Fruit fly (Drosophila melanogaster) whole organism, embryonic: ENCODE measurements around the gene Oatp30B.

Experiments used
- Bgb ChIP-seq: fragments of 200-800 bp; sonication (Bioruptor generic); IDR thresholded peaks from 2 replicates; pipeline ENCODE4 v1.3.6; 2022; ENCODE audit warnings: missing biosample characterization, missing genetic modification characterization; ENCODE audit not compliant: partially characterized antibody
- CG10147 ChIP-seq: fragments of 200-800 bp; sonication (Bioruptor generic); optimal IDR thresholded peaks from 2 replicates; lab custom pipeline; 2019; ENCODE audit warnings: missing biosample characterization, mild to moderate bottlenecking, missing genetic modification characterization, moderate library complexity
- CG10267 ChIP-seq: fragments of 200-800 bp; sonication (Bioruptor generic); optimal IDR thresholded peaks from 2 replicates; lab custom pipeline; 2018; ENCODE audit warnings: missing biosample characterization, mild to moderate bottlenecking, missing genetic modification characterization, moderate library complexity
- CG11504 ChIP-seq: fragments of 200-800 bp; sonication (Bioruptor generic); optimal IDR thresholded peaks from 3 replicates; lab custom pipeline; 2019; ENCODE audit warnings: missing biosample characterization, mild to moderate bottlenecking, missing genetic modification characterization, moderate library complexity
- CG11696 ChIP-seq: fragments of 200-800 bp; sonication (Bioruptor generic); IDR thresholded peaks from 2 replicates; pipeline ENCODE4 v1.3.6; 2022; ENCODE audit warnings: missing biosample characterization, missing genetic modification characterization
- CG12155 ChIP-seq: fragments of 200-800 bp; sonication (Bioruptor generic); optimal IDR thresholded peaks from 3 replicates; lab custom pipeline; 2016; ENCODE audit warnings: missing biosample characterization, missing genetic modification characterization
- CG12769 ChIP-seq: fragments of 200-800 bp; sonication (Bioruptor generic); optimal IDR thresholded peaks from 2 replicates; lab custom pipeline; 2019; ENCODE audit warnings: missing biosample characterization, mild to moderate bottlenecking, missing genetic modification characterization, moderate library complexity
- CG13775 ChIP-seq: fragments of 200-800 bp; sonication (Bioruptor generic); optimal IDR thresholded peaks from 3 replicates; lab custom pipeline; 2017; ENCODE audit warnings: missing biosample characterization, mild to moderate bottlenecking, missing genetic modification characterization
- CG15073 ChIP-seq: fragments of 200-800 bp; sonication (Bioruptor generic); optimal IDR thresholded peaks from 2 replicates; lab custom pipeline; 2016; ENCODE audit warnings: missing biosample characterization, missing genetic modification characterization
- CG18262 ChIP-seq: fragments of 200-800 bp; optimal IDR thresholded peaks from 3 replicates; lab custom pipeline; 2019; ENCODE audit warnings: missing biosample characterization, mild to moderate bottlenecking, missing genetic modification characterization, moderate library complexity
- CG2129 ChIP-seq: fragments of 200-800 bp; sonication (Bioruptor generic); IDR thresholded peaks from 2 replicates; pipeline ENCODE4 v1.3.6; 2022; ENCODE audit warnings: missing biosample characterization, missing genetic modification characterization; ENCODE audit not compliant: partially characterized antibody
- CG3065 ChIP-seq: fragments of 200-800 bp; sonication (Bioruptor generic); optimal IDR thresholded peaks from 2 replicates; lab custom pipeline; 2016; ENCODE audit warnings: missing biosample characterization, missing genetic modification characterization
- CG31388 ChIP-seq: fragments of 200-800 bp; sonication (Bioruptor generic); optimal IDR thresholded peaks from 2 replicates; lab custom pipeline; 2016; ENCODE audit warnings: missing biosample characterization, missing genetic modification characterization
- CG3281 ChIP-seq: fragments of 200-800 bp; sonication (Bioruptor generic); optimal IDR thresholded peaks from 3 replicates; lab custom pipeline; 2017; ENCODE audit warnings: missing biosample characterization, mild to moderate bottlenecking, missing genetic modification characterization
- CG6791 ChIP-seq: fragments of 200-800 bp; sonication (Bioruptor generic); IDR thresholded peaks from 3 replicates; pipeline ENCODE4 v1.3.6; 2022; ENCODE audit warnings: missing biosample characterization, missing genetic modification characterization; ENCODE audit not compliant: partially characterized antibody
- CG7271 ChIP-seq: fragments of 200-800 bp; sonication (Bioruptor generic); optimal IDR thresholded peaks from 2 replicates; lab custom pipeline; 2018; ENCODE audit warnings: missing biosample characterization, mild to moderate bottlenecking, missing genetic modification characterization, moderate library complexity
- CG7839 ChIP-seq: fragments of 200-800 bp; sonication (Bioruptor generic); optimal IDR thresholded peaks from 3 replicates; lab custom pipeline; 2018; ENCODE audit warnings: missing biosample characterization, mild to moderate bottlenecking, missing genetic modification characterization, moderate library complexity
- CG7963 ChIP-seq: fragments of 200-800 bp; sonication (Bioruptor generic); IDR thresholded peaks from 3 replicates; pipeline ENCODE4 v1.3.6; 2022; ENCODE audit warnings: missing biosample characterization, missing genetic modification characterization; ENCODE audit not compliant: partially characterized antibody
- CG8924 ChIP-seq: fragments of 200-800 bp; optimal IDR thresholded peaks from 3 replicates; lab custom pipeline; 2019; ENCODE audit warnings: missing biosample characterization, mild to moderate bottlenecking, missing genetic modification characterization, moderate library complexity
- CG9876 ChIP-seq: fragments of 200-800 bp; sonication (Bioruptor generic); optimal IDR thresholded peaks from 2 replicates; lab custom pipeline; 2016; ENCODE audit warnings: missing biosample characterization, missing genetic modification characterization
- CTCF ChIP-seq: fragments of 200-800 bp; sonication (Bioruptor generic); optimal IDR thresholded peaks from 2 replicates; lab custom pipeline; 2017; ENCODE audit warnings: missing biosample characterization, mild to moderate bottlenecking, missing genetic modification characterization, moderate library complexity
- CkIIα-i1 ChIP-seq: fragments of 200-800 bp; sonication (Bioruptor generic); IDR thresholded peaks from 2 replicates; pipeline ENCODE4 v1.3.6; 2022; ENCODE audit warnings: missing biosample characterization, missing genetic modification characterization
- Dad ChIP-seq: fragments of 200-800 bp; sonication (Bioruptor generic); optimal IDR thresholded peaks from 3 replicates; lab custom pipeline; 2016; ENCODE audit warnings: missing biosample characterization, missing genetic modification characterization
- Gug ChIP-seq: fragments of 200-800 bp; sonication (Bioruptor generic); IDR thresholded peaks from 4 replicates; pipeline ENCODE4 v1.3.6; 2022; ENCODE audit warnings: missing biosample characterization, missing genetic modification characterization
- HHEX ChIP-seq: fragments of 200-800 bp; sonication (Bioruptor generic); optimal IDR thresholded peaks from 3 replicates; lab custom pipeline; 2017; ENCODE audit warnings: missing biosample characterization, mild to moderate bottlenecking, missing genetic modification characterization, missing genetic modification reagents
- Hr78 ChIP-seq, 2 experiments: fragments of 200-800 bp in 1 of 2; fragments of >200 bp in 1 of 2; sonication (Bioruptor generic) in 1 of 2; optimal IDR thresholded peaks; 2 replicates each; lab custom pipeline; 2017 to 2019; ENCODE audit warnings: missing biosample characterization in 2 of 2, missing genetic modification characterization in 2 of 2, mild to moderate bottlenecking in 1 of 2, moderate library complexity in 1 of 2
- Hsf ChIP-seq: fragments of 200-800 bp; sonication (Bioruptor generic); optimal IDR thresholded peaks from 3 replicates; lab custom pipeline; 2016; ENCODE audit warnings: missing biosample characterization, missing genetic modification characterization
- Lim3 ChIP-seq: fragments of 200-800 bp; sonication (Bioruptor generic); IDR thresholded peaks from 2 replicates; pipeline ENCODE4 v1.3.6; 2022; ENCODE audit warnings: missing biosample characterization, missing genetic modification characterization
- PHDP ChIP-seq: fragments of 200-800 bp; sonication (Bioruptor generic); optimal IDR thresholded peaks from 3 replicates; lab custom pipeline; 2018; ENCODE audit warnings: missing biosample characterization, mild to moderate bottlenecking, missing genetic modification characterization, moderate library complexity
- Ptx1 ChIP-seq: fragments of 200-800 bp; sonication (Bioruptor generic); IDR thresholded peaks from 2 replicates; pipeline ENCODE4 v1.3.6; 2022; ENCODE audit warnings: missing biosample characterization, missing genetic modification characterization
- TFAM ChIP-seq: fragments of 200-800 bp; sonication (Bioruptor generic); optimal IDR thresholded peaks from 2 replicates; lab custom pipeline; 2017; ENCODE audit warnings: missing biosample characterization, missing genetic modification characterization, inconsistent platforms
- Vsx1 ChIP-seq: fragments of 200-800 bp; sonication (Bioruptor generic); optimal IDR thresholded peaks from 2 replicates; lab custom pipeline; 2017; ENCODE audit warnings: missing biosample characterization, mild to moderate bottlenecking, missing genetic modification characterization, missing genetic modification reagents
- ase ChIP-seq: fragments of 200-800 bp; sonication (Bioruptor generic); IDR thresholded peaks from 3 replicates; pipeline ENCODE4 v1.3.6; 2022; ENCODE audit warnings: missing biosample characterization, missing genetic modification characterization
- bsh ChIP-seq, 2 experiments: fragments of 200-800 bp; sonication (Bioruptor generic); optimal IDR thresholded peaks; 2 replicates each; lab custom pipeline; 2017 to 2018; ENCODE audit warnings: mild to moderate bottlenecking in 2 of 2, missing biosample characterization in 2 of 2, missing genetic modification characterization in 2 of 2, moderate library complexity in 1 of 2
- chm ChIP-seq: fragments of 200-800 bp; sonication (Bioruptor generic); IDR thresholded peaks from 2 replicates; pipeline ENCODE4 v1.3.6; 2022; ENCODE audit warnings: missing biosample characterization, missing genetic modification characterization
- ci ChIP-seq: fragments of 200-800 bp; sonication (Bioruptor generic); IDR thresholded peaks from 3 replicates; pipeline ENCODE4 v1.3.6; 2022; ENCODE audit warnings: missing biosample characterization, missing genetic modification characterization
- cwo ChIP-seq: fragments of 200-800 bp; sonication (Bioruptor generic); optimal IDR thresholded peaks from 3 replicates; lab custom pipeline; 2017; ENCODE audit warnings: missing biosample characterization, missing genetic modification characterization, mild to moderate bottlenecking, moderate library complexity, missing genetic modification reagents
- grn ChIP-seq: fragments of 200-800 bp; sonication (Bioruptor generic); optimal IDR thresholded peaks from 3 replicates; lab custom pipeline; 2017; ENCODE audit warnings: missing biosample characterization, missing genetic modification characterization
- gsb-n ChIP-seq: fragments of 200-800 bp; sonication (Bioruptor generic); optimal IDR thresholded peaks from 3 replicates; lab custom pipeline; 2018; ENCODE audit warnings: missing biosample characterization, mild to moderate bottlenecking, missing genetic modification characterization
- ham ChIP-seq: fragments of 200-800 bp; sonication (Bioruptor generic); IDR thresholded peaks from 2 replicates; pipeline ENCODE4 v1.3.6; 2022; ENCODE audit warnings: missing biosample characterization, missing genetic modification characterization
- hb ChIP-seq: fragments of 200-800 bp; sonication (Bioruptor generic); IDR thresholded peaks from 3 replicates; pipeline ENCODE4 v1.3.6; 2022; ENCODE audit warnings: missing biosample characterization, missing genetic modification characterization; ENCODE audit not compliant: partially characterized antibody
- hkb ChIP-seq, 2 experiments: fragments of 200-800 bp in 1 of 2; fragments of >200 bp in 1 of 2; sonication (Bioruptor generic) in 1 of 2; IDR thresholded peaks in 1 of 2; optimal IDR thresholded peaks in 1 of 2; 2 replicates each; pipeline versions ENCODE4 v1.3.6 to Lab custom; 2017 to 2022; ENCODE audit warnings: missing biosample characterization in 1 of 2, missing genetic modification characterization in 1 of 2
- kah ChIP-seq: fragments of 200-800 bp; sonication (Bioruptor generic); optimal IDR thresholded peaks from 2 replicates; lab custom pipeline; 2018; ENCODE audit warnings: missing biosample characterization, mild to moderate bottlenecking, missing genetic modification characterization
- lilli ChIP-seq: fragments of 200-800 bp; sonication (Bioruptor generic); optimal IDR thresholded peaks from 3 replicates; lab custom pipeline; 2016; ENCODE audit warnings: missing biosample characterization, missing genetic modification characterization
- lola ChIP-seq, 3 experiments: fragments of >200 bp in 2 of 3; fragments of 200-800 bp in 1 of 3; sonication (Bioruptor generic) in 1 of 3; optimal IDR thresholded peaks; 2 replicates each; lab custom pipeline; 2017 to 2019; ENCODE audit warnings: missing biosample characterization in 3 of 3, missing genetic modification characterization in 3 of 3, mild to moderate bottlenecking in 1 of 3, moderate library complexity in 1 of 3
- oc ChIP-seq: fragments of 200-800 bp; sonication (Bioruptor generic); optimal IDR thresholded peaks from 2 replicates; lab custom pipeline; 2018; ENCODE audit warnings: missing biosample characterization, mild to moderate bottlenecking, missing genetic modification characterization, moderate library complexity
- pho ChIP-seq: fragments of 200-800 bp; sonication (Bioruptor generic); optimal IDR thresholded peaks from 2 replicates; lab custom pipeline; 2016; ENCODE audit warnings: missing biosample characterization, missing genetic modification characterization
- ranshi ChIP-seq: fragments of 200-800 bp; sonication (Bioruptor generic); IDR thresholded peaks from 2 replicates; pipeline ENCODE4 v1.3.6; 2022; ENCODE audit warnings: missing biosample characterization, missing genetic modification characterization
- zfh1 ChIP-seq: fragments of 200-800 bp; sonication (Bioruptor generic); IDR thresholded peaks from 3 replicates; pipeline ENCODE4 v1.3.6; 2022; ENCODE audit warnings: missing biosample characterization, missing genetic modification characterization

The Oatp30B gene

DNA sequence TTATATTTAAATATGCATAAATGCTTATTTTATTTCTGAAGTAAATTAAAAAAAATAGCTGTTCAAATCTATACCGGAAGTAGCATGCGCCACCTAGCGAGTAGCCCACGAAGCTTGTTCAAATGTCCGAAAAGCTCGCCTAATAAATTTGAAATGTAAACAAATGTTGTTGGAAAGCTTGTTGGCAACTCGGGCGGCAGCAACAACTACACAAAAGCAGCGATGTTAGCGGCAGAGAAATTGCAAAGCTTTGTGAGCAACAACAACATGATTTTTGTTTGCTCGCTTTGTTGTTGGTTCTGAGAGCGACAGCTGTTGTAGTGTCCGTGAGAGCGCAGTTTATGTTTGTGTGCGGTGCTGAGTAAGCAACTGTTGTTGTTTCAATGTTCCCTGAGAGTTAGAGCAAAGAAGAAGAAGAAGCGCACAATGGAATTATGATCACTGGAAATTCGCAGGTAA lies 46.4 kb downstream of the Oatp30B start:
- TF ChIP-seq TFAM (GFP tag; lab: Kevin White, UChicago) (peak; percentile 93), CG11696 (peak; percentile 91), Ptx1 (GFP tag; lab: Robert Waterston, UW) (peak; percentile 89), Bgb (GFP tag; lab: Robert Waterston, UW) (peak; percentile 21; the same call in 1 of the 2 replicates), bsh (GFP tag; optimal IDR thresholded peaks at IDR 0.05; lab: Kevin White, UChicago) (peak; percentile 62 to 96), pho (GFP tag; lab: Kevin White, UChicago) (peak; percentile 90), oc (peak; percentile 98), CG7271 (tag; lab: Kevin White, UChicago) (peak; percentile 97), Vsx1 (GFP tag; lab: Kevin White, UChicago) (peak; percentile 99), CG3281 (GFP tag; lab: Kevin White, UChicago) (peak; percentile 99), cwo (GFP tag; lab: Kevin White, UChicago) (peak; percentile 94), HHEX (GFP tag; lab: Kevin White, UChicago) (peak; percentile 100), ranshi (peak; percentile 96), CG31388 (GFP tag; lab: Kevin White, UChicago) (peak; percentile 81), CkIIα-i1 (peak; percentile 82; the same call in 1 of the 2 replicates), CG9876 (GFP tag; lab: Kevin White, UChicago) (peak; percentile 90), grn (GFP tag; lab: Kevin White, UChicago) (peak; percentile 93), CG10267 (peak; percentile 91), Lim3 (GFP tag; lab: Robert Waterston, UW) (peak; percentile 58; the same call in 1 of the 2 replicates), PHDP (tag; lab: Kevin White, UChicago) (peak; percentile 99), chm (GFP tag; lab: Robert Waterston, UW) (peak; percentile 99), Dad (GFP tag; lab: Kevin White, UChicago) (peak; percentile 96), CG13775 (GFP tag; lab: Kevin White, UChicago) (peak; percentile 96), hb (GFP tag; lab: Robert Waterston, UW) (no peak), ase (peak; percentile 96), Hsf (GFP tag; lab: Kevin White, UChicago) (peak; percentile 95), ham (GFP tag; lab: Robert Waterston, UW) (peak; percentile 89; the same call in 1 of the 2 replicates), CG3065 (peak; percentile 94), lilli (GFP tag; lab: Kevin White, UChicago) (peak; percentile 91), lola (GFP tag; optimal IDR thresholded peaks at IDR 0.05; lab: Kevin White, UChicago) (peak in 1 of 3 experiments; percentile 65), hkb (optimal IDR thresholded peaks at IDR 0.05; lab: Kevin White, UChicago) (no peak), hkb (GFP tag; IDR thresholded peaks at IDR 0.05; lab: Robert Waterston, UW) (peak; percentile 99), CG10147 (GFP tag; lab: Kevin White, UChicago) (peak; percentile 98), CG7839 (tag; lab: Kevin White, UChicago) (peak; percentile 96), gsb-n (tag; lab: Kevin White, UChicago) (peak; percentile 97), CG18262 (tag; lab: Kevin White, UChicago) (peak; percentile 91), CG11504 (tag; lab: Kevin White, UChicago) (peak; percentile 95), Hr78 (GFP tag; optimal IDR thresholded peaks at IDR 0.05; lab: Kevin White, UChicago) (peak in 1 of 2 experiments; percentile 85), Gug (GFP tag; lab: Robert Waterston, UW) (peak; percentile 65; the same call in 3 of the 4 replicates), kah (peak; percentile 97), CG12155 (GFP tag; lab: Kevin White, UChicago) (peak; percentile 87), CG7963 (GFP tag; lab: Robert Waterston, UW) (no peak), CG6791 (no peak), zfh1 (GFP tag; lab: Robert Waterston, UW) (peak; percentile 95), CG2129 (GFP tag; lab: Robert Waterston, UW) (no peak), ci (peak; percentile 100), CG12769 (peak; percentile 90), CG8924 (peak; percentile 94), CG15073 (peak; percentile 65), CTCF (GFP tag; lab: Kevin White, UChicago) (peak; percentile 96)
